Worm (Caenorhabditis elegans): Measurements from ENCODE around the gene csp-1.

The csp-1 gene

DNA sequence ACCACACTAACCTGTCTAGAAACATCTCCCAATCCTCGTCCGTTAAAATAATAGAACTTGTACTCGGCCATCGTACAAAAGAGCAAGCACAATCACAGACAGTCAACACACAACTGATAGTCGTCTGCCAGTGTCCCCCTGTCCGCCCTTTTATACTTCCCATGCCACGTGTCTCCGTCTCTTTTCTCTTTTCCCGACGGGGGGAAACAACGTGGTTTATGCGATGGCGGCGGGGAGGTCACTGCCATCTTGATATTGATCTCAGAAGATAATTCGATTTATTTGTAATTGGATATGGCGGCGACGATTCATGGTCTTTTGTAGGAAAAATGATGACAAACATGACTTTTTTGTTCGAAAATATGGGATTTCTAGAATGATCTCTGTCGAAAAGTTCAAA lies 8.7 kb downstream of the csp-1 start, which contains the start of gene gst-20:
Gene gst-20 (minus strand): TSS at position 170 of the 400 bp plus-strand sequence.
- TF ChIP-seq zag-1 (tag; optimal IDR thresholded peaks at IDR 0.05) (no peak), egl-43 (GFP tag; IDR thresholded peaks at IDR 0.05) (no peak), aly-2 (tag; optimal IDR thresholded peaks at IDR 0.05) (no peak), nhr-48 (tag; optimal IDR thresholded peaks at IDR 0.05) (peak; percentile 53), mxl-3 (GFP tag; optimal IDR thresholded peaks at IDR 0.05) (peak; percentile 100), dpl-1 (GFP tag; optimal IDR thresholded peaks at IDR 0.05) (peak; percentile 32), unc-39 (tag; optimal IDR thresholded peaks at IDR 0.05) (no peak), F44E2.7 (GFP tag; IDR thresholded peaks at IDR 0.05) (no peak), cey-2 (tag; optimal IDR thresholded peaks at IDR 0.05; ENCODE audit: borderline replicate concordance, insufficient read depth) (no peak), lim-7 (GFP tag; IDR thresholded peaks at IDR 0.05) (no peak), F10B5.3 (tag; optimal IDR thresholded peaks at IDR 0.05) (no peak), ztf-11 (tag; optimal IDR thresholded peaks at IDR 0.05) (no peak), madf-9 (GFP tag; conservative IDR thresholded peaks at IDR 0.05) (no peak), nhr-28 (tag; optimal IDR thresholded peaks at IDR 0.05) (peak; percentile 72), rbr-2 (tag; optimal IDR thresholded peaks at IDR 0.05) (no peak), zfp-2 (tag; optimal IDR thresholded peaks at IDR 0.05) (no peak), lin-39 (tag; optimal IDR thresholded peaks at IDR 0.05) (no peak), mxl-2 (GFP tag; conservative IDR thresholded peaks at IDR 0.05) (no peak), madf-5 (GFP tag; IDR thresholded peaks at IDR 0.05) (no peak), hif-1 (tag; optimal IDR thresholded peaks at IDR 0.05) (no peak), pha-4 (GFP tag; IDR thresholded peaks at IDR 0.05) (no peak), pha-4 (tag; optimal IDR thresholded peaks at IDR 0.05) (no peak), php-3 (GFP tag; IDR thresholded peaks at IDR 0.05) (no peak), Y5F2A.4 (GFP tag; optimal IDR thresholded peaks at IDR 0.05) (no peak), snpc-4 (tag; optimal IDR thresholded peaks at IDR 0.05) (no peak), hlh-11 (tag; optimal IDR thresholded peaks at IDR 0.05) (peak; percentile 78), nhr-41 (GFP tag; IDR thresholded peaks at IDR 0.05) (no peak), nhr-77 (tag; optimal IDR thresholded peaks at IDR 0.05) (peak; percentile 82), lin-38 (GFP tag; IDR thresholded peaks at IDR 0.05) (no peak), unc-130 (GFP tag; optimal IDR thresholded peaks at IDR 0.05) (no peak), skn-1 (tag; optimal IDR thresholded peaks at IDR 0.05) (no peak), fos-1 (tag; optimal IDR thresholded peaks at IDR 0.05) (no peak), nhr-76 (tag; optimal IDR thresholded peaks at IDR 0.05) (no peak), F37D6.2 (tag; optimal IDR thresholded peaks at IDR 0.05) (no peak), daf-12 (tag; optimal IDR thresholded peaks at IDR 0.05) (no peak), T26A8.4 (GFP tag; IDR thresholded peaks at IDR 0.05) (no peak), pqm-1 (tag; optimal IDR thresholded peaks at IDR 0.05) (peak; percentile 62), aha-1 (tag) (peak; percentile 28), ceh-28 (tag; optimal IDR thresholded peaks at IDR 0.05) (no peak), mes-2 (tag; optimal IDR thresholded peaks at IDR 0.05; ENCODE audit: poor library complexity, severe bottlenecking) (no peak), nhr-111 (GFP tag; optimal IDR thresholded peaks at IDR 0.05) (no peak), ama-1 (optimal IDR thresholded peaks at IDR 0.05) (no peak), ZK546.5 (tag; optimal IDR thresholded peaks at IDR 0.05) (no peak), hlh-30 (tag; optimal IDR thresholded peaks at IDR 0.05; ENCODE audit: insufficient read depth) (peak; percentile 82), ceh-82 (tag; optimal IDR thresholded peaks at IDR 0.05) (no peak), tag-97 (GFP tag; IDR thresholded peaks at IDR 0.05) (no peak), attf-4 (tag; optimal IDR thresholded peaks at IDR 0.05) (no peak), ctbp-1 (GFP tag; IDR thresholded peaks at IDR 0.05) (no peak), spr-1 (tag; optimal IDR thresholded peaks at IDR 0.05) (no peak), T20F7.1 (GFP tag; optimal IDR thresholded peaks at IDR 0.05) (no peak), dmd-9 (GFP tag; IDR thresholded peaks at IDR 0.05) (no peak), snpc-1.2 (GFP tag; IDR thresholded peaks at IDR 0.05) (no peak), ceh-62 (tag; optimal IDR thresholded peaks at IDR 0.05) (no peak)

Data from whole organism, L4 larva.